Fruit fly (Drosophila melanogaster) whole organism: ENCODE data around the gene ND-15.

Experiments used
- CG8478 ChIP-seq: fragments of >200 bp; optimal IDR thresholded peaks from 2 replicates; lab custom pipeline; 2018; ENCODE audit warnings: inconsistent platforms
- Dll ChIP-seq: fragments of >200 bp; optimal IDR thresholded peaks from 2 replicates; lab custom pipeline; 2017
- EcR ChIP-seq, 2 experiments: fragments of >200 bp; optimal IDR thresholded peaks; 2 replicates each; lab custom pipeline; 2017; ENCODE audit warnings: missing biosample characterization in 2 of 2, missing genetic modification characterization in 2 of 2, missing genetic modification reagents in 2 of 2
- pan ChIP-seq: fragments of >200 bp; optimal IDR thresholded peaks from 2 replicates; lab custom pipeline; 2017
- psq ChIP-seq: fragments of >200 bp; optimal IDR thresholded peaks from 2 replicates; lab custom pipeline; 2017
- usp ChIP-seq: fragments of >200 bp; optimal IDR thresholded peaks from 2 replicates; lab custom pipeline; 2017; ENCODE audit warnings: missing biosample characterization, missing genetic modification characterization, mixed read lengths

DNA sequence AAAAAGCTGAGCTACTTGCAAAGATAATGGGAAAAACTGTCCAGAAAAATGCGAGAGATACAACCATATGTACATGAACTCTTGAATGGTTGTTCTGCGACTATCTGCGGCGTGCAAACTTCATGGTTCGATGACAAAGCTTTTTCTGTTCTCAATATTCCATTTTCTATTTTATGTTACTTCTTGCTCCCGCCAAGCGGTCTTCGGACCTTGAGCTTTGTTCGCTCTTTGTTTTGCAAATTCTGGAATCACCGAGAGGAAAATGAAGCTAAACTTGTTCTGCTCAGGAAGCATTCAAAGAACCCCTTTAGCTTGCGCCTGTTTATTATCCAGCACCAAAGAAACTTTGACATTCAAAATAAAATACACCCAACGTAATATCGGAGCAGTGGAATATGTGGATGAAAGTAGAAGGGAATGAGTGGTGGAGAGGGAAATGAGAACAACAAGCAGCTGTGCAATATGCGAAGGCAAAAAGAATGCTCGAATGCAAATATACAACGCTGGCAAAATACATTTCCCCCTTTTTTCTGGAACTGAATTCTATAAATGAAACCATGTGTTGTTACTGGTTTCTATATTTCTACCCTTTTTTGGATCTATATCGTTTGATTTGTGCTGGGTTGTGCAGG lies 53.9 kb downstream of the ND-15 start:
- TF ChIP-seq CG8478 (lab: Kevin White, UChicago) (no peak), psq (lab: Kevin White, UChicago) (no peak), usp (no peak), pan (lab: Kevin White, UChicago) (no peak), Dll (lab: Kevin White, UChicago) (no peak), EcR (GFP tag; optimal IDR thresholded peaks at IDR 0.05; lab: Kevin White, UChicago) (peak in 1 of 2 experiments; percentile 7)
